Fruit fly (Drosophila melanogaster): ENCODE measurements around the gene ctrip.

Gene ctrip

DNA sequence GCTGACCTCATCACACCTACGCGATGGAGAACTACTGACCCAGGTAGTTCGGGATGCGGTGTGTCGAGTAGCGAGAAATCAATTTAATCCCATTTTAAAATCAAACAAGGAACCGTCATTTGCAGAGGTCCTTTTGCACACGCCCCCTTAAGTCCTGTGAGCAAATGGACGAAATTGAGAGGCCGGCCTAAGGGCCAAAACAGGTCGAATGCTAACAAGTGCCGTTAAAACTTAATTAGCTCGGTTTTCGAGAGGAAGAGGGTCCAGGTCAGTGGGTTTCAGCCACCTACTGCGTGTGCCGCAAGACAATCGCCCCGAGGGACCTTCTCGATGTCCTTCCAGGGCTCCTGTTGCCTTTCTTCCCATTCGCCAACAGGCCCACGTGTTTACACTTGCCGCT, 34.3 kb upstream of the ctrip start:
- TF ChIP-seq CG4730 (GFP tag; IDR thresholded peaks at IDR 0.05): 0 out of 2 replicates have a peak, but pooled peaks have one; percentile 8
- TF ChIP-seq CG2116 (GFP tag; optimal IDR thresholded peaks at IDR 0.05): no peak
- peak; percentile 65 for TF ChIP-seq D (optimal IDR thresholded peaks at IDR 0.05)
- TF ChIP-seq D (GFP tag; optimal IDR thresholded peaks at IDR 0.05): no peak
- no peak for TF ChIP-seq TFAM (GFP tag; optimal IDR thresholded peaks at IDR 0.05)
- peak; percentile 47 for TF ChIP-seq CG15479 (GFP tag; optimal IDR thresholded peaks at IDR 0.05)
- peak; percentile 91 for TF ChIP-seq zen (tag; optimal IDR thresholded peaks at IDR 0.05)
- no peak for TF ChIP-seq nerfin-2 (GFP tag; IDR thresholded peaks at IDR 0.05; ENCODE audit: partially characterized antibody)
- peak; percentile 22 for TF ChIP-seq twi (tag; optimal IDR thresholded peaks at IDR 0.05)
- peak in 1 of 2 experiments; percentile 65 for TF ChIP-seq tll (GFP tag; optimal IDR thresholded peaks at IDR 0.05)
- no peak for TF ChIP-seq CG3407 (GFP tag; optimal IDR thresholded peaks at IDR 0.05)
- TF ChIP-seq cad (GFP tag; optimal IDR thresholded peaks at IDR 0.05): peak; percentile 44
- no peak for TF ChIP-seq CG10267 (tag; optimal IDR thresholded peaks at IDR 0.05)
- TF ChIP-seq ab (GFP tag; optimal IDR thresholded peaks at IDR 0.05): no peak

DNA sequence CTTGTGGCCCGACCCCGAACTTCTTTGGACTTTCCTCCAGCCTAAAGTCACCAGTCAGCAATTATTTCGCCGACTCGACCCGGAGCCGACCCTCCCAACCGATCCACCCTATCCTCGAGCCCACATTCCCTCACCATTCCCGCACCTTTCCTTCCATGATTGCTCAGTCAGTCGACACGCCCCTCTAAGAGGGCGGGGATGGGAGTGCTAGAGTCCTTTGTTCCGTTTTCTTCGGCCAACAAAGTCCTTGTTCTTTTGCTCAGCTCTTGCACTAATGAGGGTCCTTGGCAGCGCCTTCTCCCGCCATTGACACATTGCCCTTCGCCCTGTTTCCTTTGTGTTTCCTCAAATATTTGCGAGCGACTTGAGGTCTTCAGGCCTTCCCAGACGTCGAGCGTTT, 33.5 kb upstream of the ctrip start:
- TF ChIP-seq MBD-R2 (GFP tag; IDR thresholded peaks at IDR 0.05) (no peak), Nf-YB (GFP tag; optimal IDR thresholded peaks at IDR 0.05) (peak; percentile 57), tll (GFP tag; optimal IDR thresholded peaks at IDR 0.05) (peak in 1 of 2 experiments; percentile 80), exex (tag; optimal IDR thresholded peaks at IDR 0.05) (no peak), az2 (GFP tag; optimal IDR thresholded peaks at IDR 0.05) (no peak), zen (tag; optimal IDR thresholded peaks at IDR 0.05) (peak; percentile 83), pros (GFP tag; optimal IDR thresholded peaks at IDR 0.05) (peak; percentile 57), BEAF-32 (GFP tag; optimal IDR thresholded peaks at IDR 0.05) (no peak), Nf-YC (tag; optimal IDR thresholded peaks at IDR 0.05) (peak; percentile 64)

DNA sequence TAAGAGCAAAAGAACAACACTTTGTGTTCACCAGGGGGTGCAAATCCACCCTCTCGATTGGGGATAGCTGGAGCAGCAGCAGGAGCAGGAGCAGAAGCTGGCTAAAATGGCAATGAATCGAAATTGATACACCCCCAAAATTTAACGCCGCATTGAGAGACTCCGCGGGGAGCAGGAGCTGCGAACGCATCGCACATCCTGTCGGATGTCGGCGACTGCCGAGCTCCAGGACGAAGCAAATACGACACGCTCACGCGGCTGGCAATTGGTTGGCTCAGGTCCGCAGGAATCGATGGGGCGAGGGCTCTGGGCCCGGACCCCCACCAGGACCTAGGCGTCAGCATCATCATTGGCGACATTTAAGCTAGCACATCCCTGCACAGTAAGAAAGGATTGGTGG, 31.1 kb upstream of the ctrip start:
- TF ChIP-seq Nf-YB (GFP tag; optimal IDR thresholded peaks at IDR 0.05): peak; percentile 91
- TF ChIP-seq Nf-YC (tag; optimal IDR thresholded peaks at IDR 0.05): peak; percentile 95
- 0 out of 2 replicates have a peak, but pooled peaks have one; percentile 21 for TF ChIP-seq CG11247 (GFP tag; IDR thresholded peaks at IDR 0.05)
- TF ChIP-seq abd-A (tag; optimal IDR thresholded peaks at IDR 0.05): peak; percentile 19
- peak; percentile 93 for TF ChIP-seq Deaf1 (tag; optimal IDR thresholded peaks at IDR 0.05)
- TF ChIP-seq lilli (GFP tag; optimal IDR thresholded peaks at IDR 0.05): no peak
- no peak for TF ChIP-seq hbn (GFP tag; IDR thresholded peaks at IDR 0.05; ENCODE audit: partially characterized antibody)
- no peak for TF ChIP-seq Dll (GFP tag; IDR thresholded peaks at IDR 0.05; ENCODE audit: partially characterized antibody)
- TF ChIP-seq Ets65A (GFP tag): peak; percentile 4
- TF ChIP-seq crol (GFP tag; IDR thresholded peaks at IDR 0.05): peak; percentile 21; the same call in 1 of the 2 replicates
- TF ChIP-seq phol (tag; optimal IDR thresholded peaks at IDR 0.05): no peak
- no peak for TF ChIP-seq CG17361 (GFP tag; IDR thresholded peaks at IDR 0.05)
- TF ChIP-seq ranshi (GFP tag; IDR thresholded peaks at IDR 0.05): no peak
- TF ChIP-seq seq (GFP tag; IDR thresholded peaks at IDR 0.05): peak; percentile 63
- 0 out of 3 replicates have a peak, but pooled peaks have one; percentile 11 for TF ChIP-seq Optix (GFP tag; IDR thresholded peaks at IDR 0.05)
- no peak for TF ChIP-seq sens-2 (GFP tag; IDR thresholded peaks at IDR 0.05)

DNA sequence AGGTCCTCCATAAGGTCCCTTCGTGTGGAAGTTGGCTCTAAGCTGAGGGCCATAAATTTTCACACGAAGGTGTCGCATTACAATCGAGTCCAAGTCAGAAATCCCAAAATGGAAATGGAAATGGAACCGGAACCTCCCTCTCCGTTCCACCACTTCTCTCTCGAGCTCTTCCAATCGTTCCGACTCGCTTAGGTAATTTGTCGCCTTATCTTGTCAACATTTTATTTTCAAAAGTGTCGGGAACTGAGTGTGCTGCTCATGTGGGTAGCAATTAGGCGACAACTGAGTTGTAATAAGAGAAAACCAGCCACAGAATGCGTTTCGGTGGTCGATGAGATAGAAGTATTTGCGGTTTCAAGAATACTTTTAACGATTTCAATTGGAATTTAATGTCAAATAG, 28.9 kb upstream of the ctrip start:
- TF ChIP-seq Hey (tag; optimal IDR thresholded peaks at IDR 0.05): no peak
- TF ChIP-seq exex (tag; optimal IDR thresholded peaks at IDR 0.05): no peak
- TF ChIP-seq peb (GFP tag; IDR thresholded peaks at IDR 0.05): no peak
- TF ChIP-seq CG11695 (GFP tag; IDR thresholded peaks at IDR 0.05): no peak
- no peak for TF ChIP-seq Antp (GFP tag; optimal IDR thresholded peaks at IDR 0.05)
- TF ChIP-seq Nf-YB (GFP tag; optimal IDR thresholded peaks at IDR 0.05): peak; percentile 51
- peak; percentile 19 for TF ChIP-seq CG15479 (GFP tag; optimal IDR thresholded peaks at IDR 0.05)
- TF ChIP-seq fd96Cb (tag; optimal IDR thresholded peaks at IDR 0.05): no peak
- no peak for TF ChIP-seq Side (GFP tag; optimal IDR thresholded peaks at IDR 0.05)
- no peak for TF ChIP-seq Gsc (GFP tag; IDR thresholded peaks at IDR 0.05)
- TF ChIP-seq zen (tag; optimal IDR thresholded peaks at IDR 0.05): peak; percentile 4
- peak; percentile 44 for TF ChIP-seq twi (tag; optimal IDR thresholded peaks at IDR 0.05)
- TF ChIP-seq gcm (GFP tag; optimal IDR thresholded peaks at IDR 0.05): peak; percentile 46
- TF ChIP-seq prd (optimal IDR thresholded peaks at IDR 0.05): no peak
- peak; percentile 29; the same call in 1 of the 3 replicates for TF ChIP-seq prd (GFP tag; IDR thresholded peaks at IDR 0.05)
- 0 out of 3 replicates have a peak, but pooled peaks have one; percentile 19 for TF ChIP-seq CG2199 (GFP tag; IDR thresholded peaks at IDR 0.05)
- TF ChIP-seq pfk (GFP tag; optimal IDR thresholded peaks at IDR 0.05): peak; percentile 62
